Fruit fly (Drosophila melanogaster): Measurements from ENCODE around the gene Tgs1.

Gene Tgs1

dm6 chr3R:18296084-18296483 lies 40.8 kb downstream of the Tgs1 start:
- TF ChIP-seq en (GFP tag; optimal IDR thresholded peaks at IDR 0.05) (no peak), sisA (GFP tag; IDR thresholded peaks at IDR 0.05) (no peak), Nf-YA (GFP tag; IDR thresholded peaks at IDR 0.05) (no peak), CG9727 (GFP tag; optimal IDR thresholded peaks at IDR 0.05) (peak; percentile 14), lilli (GFP tag; optimal IDR thresholded peaks at IDR 0.05) (peak; percentile 20), CG2678 (tag; optimal IDR thresholded peaks at IDR 0.05) (peak; percentile 29), Hr51 (GFP tag; optimal IDR thresholded peaks at IDR 0.05) (peak in 1 of 2 experiments; percentile 27), cwo (GFP tag; optimal IDR thresholded peaks at IDR 0.05) (peak; percentile 10), CG12659 (GFP tag; optimal IDR thresholded peaks at IDR 0.05) (peak; percentile 13), GATAe (GFP tag; conservative IDR thresholded peaks at IDR 0.05) (no peak), Poxn (GFP tag; IDR thresholded peaks at IDR 0.05) (no peak), nmo (GFP tag; optimal IDR thresholded peaks at IDR 0.05) (no peak), CG11695 (GFP tag; IDR thresholded peaks at IDR 0.05) (0 out of 3 replicates have a peak, but pooled peaks have one; percentile 33), scrt (GFP tag; optimal IDR thresholded peaks at IDR 0.05) (peak; percentile 28), CG12071 (GFP tag; optimal IDR thresholded peaks at IDR 0.05) (peak; percentile 10), dysf (GFP tag; IDR thresholded peaks at IDR 0.05) (no peak), Elba2 (GFP tag; optimal IDR thresholded peaks at IDR 0.05) (no peak), Atf6 (GFP tag; IDR thresholded peaks at IDR 0.05) (peak; percentile 61), ap (GFP tag; IDR thresholded peaks at IDR 0.05) (no peak), CrebB (tag; optimal IDR thresholded peaks at IDR 0.05) (peak; percentile 17), CG15269 (tag; optimal IDR thresholded peaks at IDR 0.05) (peak; percentile 12), CG6175 (GFP tag; IDR thresholded peaks at IDR 0.05) (no peak), gcm2 (GFP tag; optimal IDR thresholded peaks at IDR 0.05) (no peak), NFAT (GFP tag; IDR thresholded peaks at IDR 0.05) (no peak), mirr (GFP tag; optimal IDR thresholded peaks at IDR 0.05) (peak; percentile 8), CG10654 (GFP tag; optimal IDR thresholded peaks at IDR 0.05) (no peak), CG5953 (GFP tag; IDR thresholded peaks at IDR 0.05) (no peak), Dp (GFP tag; optimal IDR thresholded peaks at IDR 0.05) (no peak), lbe (GFP tag; optimal IDR thresholded peaks at IDR 0.05) (no peak), pan (optimal IDR thresholded peaks at IDR 0.05) (no peak), pan (GFP tag; optimal IDR thresholded peaks at IDR 0.05 in 1 of 2, IDR thresholded peaks at IDR 0.05 in 1 of 2) (peak in 1 of 2 experiments; percentile 7), peb (GFP tag; IDR thresholded peaks at IDR 0.05) (no peak), CG18599 (GFP tag; optimal IDR thresholded peaks at IDR 0.05) (peak; percentile 75), CG6813 (GFP tag; optimal IDR thresholded peaks at IDR 0.05) (peak; percentile 4), Rx (GFP tag; IDR thresholded peaks at IDR 0.05) (no peak), CG18262 (tag; optimal IDR thresholded peaks at IDR 0.05) (no peak), gt (GFP tag; IDR thresholded peaks at IDR 0.05) (no peak), Dek (tag; optimal IDR thresholded peaks at IDR 0.05) (peak; percentile 20), chinmo (GFP tag; IDR thresholded peaks at IDR 0.05; ENCODE audit: partially characterized antibody) (0 out of 4 replicates have a peak, but pooled peaks have one; percentile 35), HmgZ (tag; optimal IDR thresholded peaks at IDR 0.05) (no peak), D19B (GFP tag; optimal IDR thresholded peaks at IDR 0.05) (no peak), CG10321 (GFP tag; IDR thresholded peaks at IDR 0.05) (no peak), caup (GFP tag; optimal IDR thresholded peaks at IDR 0.05; ENCODE audit: severe bottlenecking) (peak; percentile 67), Antp (GFP tag; optimal IDR thresholded peaks at IDR 0.05) (no peak), sens (GFP tag) (peak; percentile 48), CG13287 (GFP tag; IDR thresholded peaks at IDR 0.05; ENCODE audit: partially characterized antibody) (no peak), eve (GFP tag; optimal IDR thresholded peaks at IDR 0.05) (peak in 1 of 2 experiments; percentile 45), CG7839 (tag; optimal IDR thresholded peaks at IDR 0.05) (peak; percentile 1), CG11247 (GFP tag; IDR thresholded peaks at IDR 0.05) (no peak), Med (GFP tag) (peak; percentile 78), CG3281 (GFP tag; optimal IDR thresholded peaks at IDR 0.05) (peak; percentile 50)
